Fruit fly (Drosophila melanogaster) whole organism, pupa: ENCODE data around the gene CG15283.

Experiments
- CG10348 ChIP-seq: fragments of 200-800 bp; sonication (Bioruptor generic); IDR thresholded peaks from 2 replicates; pipeline ENCODE4 v1.3.6; 2022; ENCODE audit warnings: missing biosample characterization, missing genetic modification characterization
- CG12605 ChIP-seq: fragments of 200-800 bp; sonication (Bioruptor generic); IDR thresholded peaks from 2 replicates; pipeline ENCODE4 v1.3.6; 2022; ENCODE audit warnings: missing biosample characterization, missing genetic modification characterization
- CG13204 ChIP-seq: fragments of 200-800 bp; sonication (Bioruptor generic); optimal IDR thresholded peaks from 2 replicates; lab custom pipeline; 2018; ENCODE audit warnings: missing biosample characterization, mild to moderate bottlenecking, missing genetic modification characterization, moderate library complexity
- CG14655 ChIP-seq: fragments of 200-800 bp; sonication (Bioruptor generic); optimal IDR thresholded peaks from 3 replicates; lab custom pipeline; 2017; ENCODE audit warnings: mild to moderate bottlenecking, missing biosample characterization, missing genetic modification reagents, missing genetic modification characterization
- CG15710 ChIP-seq: fragments of 200-800 bp; sonication (Bioruptor generic); optimal IDR thresholded peaks from 2 replicates; lab custom pipeline; 2018; ENCODE audit warnings: missing biosample characterization, mild to moderate bottlenecking, missing genetic modification characterization, moderate library complexity
- CG17806 ChIP-seq: fragments of 200-800 bp; sonication (Bioruptor generic); optimal IDR thresholded peaks from 2 replicates; lab custom pipeline; 2018; ENCODE audit warnings: missing biosample characterization, mild to moderate bottlenecking, missing genetic modification characterization, moderate library complexity
- CG32121 ChIP-seq: fragments of 200-800 bp; sonication (Bioruptor generic); IDR thresholded peaks from 2 replicates; pipeline ENCODE4 v1.3.6; 2022; ENCODE audit warnings: missing biosample characterization, missing genetic modification characterization
- CG34367 ChIP-seq: fragments of 200-800 bp; sonication (Bioruptor generic); optimal IDR thresholded peaks from 2 replicates; lab custom pipeline; 2018; ENCODE audit warnings: missing biosample characterization, mild to moderate bottlenecking, missing genetic modification characterization
- CG4496 ChIP-seq: fragments of 200-800 bp; sonication (Bioruptor generic); IDR thresholded peaks from 3 replicates; pipeline ENCODE4 v1.3.6; 2022; ENCODE audit warnings: missing biosample characterization, missing genetic modification characterization
- CG8159 ChIP-seq: fragments of 200-800 bp; sonication (Bioruptor generic); optimal IDR thresholded peaks from 3 replicates; lab custom pipeline; 2018; ENCODE audit warnings: missing biosample characterization, mild to moderate bottlenecking, missing genetic modification characterization, moderate library complexity
- CG8301 ChIP-seq: fragments of 200-800 bp; sonication (Bioruptor generic); optimal IDR thresholded peaks from 2 replicates; lab custom pipeline; 2018; ENCODE audit warnings: missing biosample characterization, mild to moderate bottlenecking, missing genetic modification characterization
- CG9948 ChIP-seq: fragments of 200-800 bp; sonication (Bioruptor generic); optimal IDR thresholded peaks from 2 replicates; lab custom pipeline; 2018; ENCODE audit warnings: missing biosample characterization, mild to moderate bottlenecking, missing genetic modification characterization, moderate library complexity
- D1 ChIP-seq: fragments of 200-800 bp; sonication (Bioruptor generic); optimal IDR thresholded peaks from 2 replicates; lab custom pipeline; 2018; ENCODE audit warnings: missing biosample characterization, mild to moderate bottlenecking, missing genetic modification characterization, moderate library complexity
- EcR ChIP-seq: fragments of 200-800 bp; sonication (Bioruptor generic); optimal IDR thresholded peaks from 3 replicates; lab custom pipeline; 2019; ENCODE audit warnings: missing biosample characterization, missing genetic modification characterization, mild to moderate bottlenecking, moderate library complexity, missing genetic modification reagents
- Ets98B ChIP-seq: fragments of 200-800 bp; sonication (Bioruptor generic); IDR thresholded peaks from 2 replicates; pipeline ENCODE4 v1.3.6; 2022; ENCODE audit warnings: missing biosample characterization, missing genetic modification characterization
- Pif1A ChIP-seq: fragments of 200-800 bp; sonication (Bioruptor generic); optimal IDR thresholded peaks from 3 replicates; lab custom pipeline; 2016; ENCODE audit warnings: missing biosample characterization, missing genetic modification characterization
- Pif1B ChIP-seq: fragments of 200-800 bp; sonication (Bioruptor generic); optimal IDR thresholded peaks from 3 replicates; lab custom pipeline; 2016; ENCODE audit warnings: missing biosample characterization, missing genetic modification characterization
- Snoo ChIP-seq: fragments of 200-800 bp; sonication (Bioruptor generic); optimal IDR thresholded peaks from 3 replicates; lab custom pipeline; 2017; ENCODE audit warnings: missing biosample characterization, mild to moderate bottlenecking, missing genetic modification characterization, inconsistent platforms
- fd96Ca ChIP-seq: fragments of 200-800 bp; sonication (Bioruptor generic); IDR thresholded peaks from 3 replicates; pipeline ENCODE4 v1.3.6; 2022; ENCODE audit warnings: missing biosample characterization, missing genetic modification characterization
- gl ChIP-seq: fragments of 200-800 bp; sonication (Bioruptor generic); optimal IDR thresholded peaks from 2 replicates; lab custom pipeline; 2018; ENCODE audit warnings: missing biosample characterization, mild to moderate bottlenecking, missing genetic modification characterization
- rn ChIP-seq: fragments of 200-800 bp; sonication (Bioruptor generic); IDR thresholded peaks from 2 replicates; pipeline ENCODE4 v1.3.6; 2022; ENCODE audit warnings: missing biosample characterization, missing genetic modification characterization

CG15283 gene

DNA sequence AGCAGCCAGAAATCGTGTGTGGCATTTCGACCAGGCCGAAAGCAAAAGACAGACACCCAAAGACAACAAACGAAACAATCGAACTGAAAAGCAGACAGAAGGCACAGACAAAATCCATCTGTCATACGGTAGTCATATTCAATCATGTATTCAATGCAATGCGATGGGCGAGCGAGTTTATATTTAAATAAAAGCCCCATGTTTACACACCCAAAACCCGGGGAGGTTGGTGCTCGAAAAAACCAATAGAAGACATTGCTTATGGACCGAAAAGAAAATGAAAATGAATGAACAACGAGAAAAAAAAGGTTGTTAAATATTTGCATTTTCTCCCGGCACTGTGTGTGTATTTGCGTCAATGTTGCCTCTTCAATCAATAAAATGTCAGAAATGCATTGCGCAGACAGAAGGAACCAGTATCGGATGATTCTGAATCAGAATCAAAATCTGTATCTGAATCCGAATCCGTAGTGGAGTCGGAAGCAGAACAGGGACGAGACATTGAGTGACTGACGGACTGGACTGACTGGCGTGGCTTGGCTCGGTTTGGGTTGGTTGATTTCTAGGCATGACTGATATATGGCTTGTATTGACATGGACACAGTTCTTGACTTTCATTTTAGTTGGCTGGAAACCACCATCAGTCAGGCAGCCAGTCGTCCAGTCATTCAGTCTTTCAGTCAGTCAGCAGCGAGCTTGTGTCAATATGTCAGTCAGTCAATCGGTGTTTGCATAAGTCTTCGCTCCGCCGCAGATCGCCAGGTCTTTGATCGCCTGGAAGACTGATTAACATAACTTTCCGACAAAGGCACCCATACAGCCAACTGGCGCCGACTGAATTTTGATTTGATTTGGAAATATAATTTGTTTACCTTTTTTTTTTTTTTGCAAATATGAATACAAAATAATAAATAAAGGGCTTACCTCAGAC is 18.0 kb downstream of the CG15283 start:
- TF ChIP-seq EcR (GFP tag; lab: Kevin White, UChicago): no peak
- no peak for TF ChIP-seq CG14655
- no peak for TF ChIP-seq CG10348 (GFP tag; lab: Robert Waterston, UW)
- TF ChIP-seq CG12605 (GFP tag; lab: Robert Waterston, UW): no peak
- TF ChIP-seq CG13204: no peak
- no peak for TF ChIP-seq fd96Ca
- no peak for TF ChIP-seq Snoo (tag; lab: Kevin White, UChicago)
- no peak for TF ChIP-seq CG32121 (GFP tag; lab: Robert Waterston, UW)
- TF ChIP-seq Pif1A (GFP tag; lab: Kevin White, UChicago): no peak
- TF ChIP-seq CG17806 (tag; lab: Kevin White, UChicago): no peak
- no peak for TF ChIP-seq rn
- no peak for TF ChIP-seq D1 (tag; lab: Kevin White, UChicago)
- no peak for TF ChIP-seq CG4496 (GFP tag; lab: Robert Waterston, UW)
- TF ChIP-seq Pif1B (GFP tag; lab: Kevin White, UChicago): no peak
- no peak for TF ChIP-seq gl (tag; lab: Kevin White, UChicago)
- no peak for TF ChIP-seq CG9948 (tag; lab: Kevin White, UChicago)
- no peak for TF ChIP-seq CG34367 (tag; lab: Kevin White, UChicago)
- TF ChIP-seq, all 21 proteins: peak for 0

dm6 chr2L:14431421-14431820 is 19.3 kb downstream of the CG15283 start:
- TF ChIP-seq CG10348 (GFP tag; lab: Robert Waterston, UW): no peak
- TF ChIP-seq CG32121 (GFP tag; lab: Robert Waterston, UW): no peak
- TF ChIP-seq CG9948 (tag; lab: Kevin White, UChicago): no peak
- TF ChIP-seq CG17806 (tag; lab: Kevin White, UChicago): no peak
- no peak for TF ChIP-seq rn
- no peak for TF ChIP-seq fd96Ca
- TF ChIP-seq CG13204: no peak
- no peak for TF ChIP-seq Pif1B (GFP tag; lab: Kevin White, UChicago)
- TF ChIP-seq CG8159 (tag; lab: Kevin White, UChicago): no peak
- TF ChIP-seq Snoo (tag; lab: Kevin White, UChicago): no peak
- TF ChIP-seq gl (tag; lab: Kevin White, UChicago): no peak
- no peak for TF ChIP-seq Pif1A (GFP tag; lab: Kevin White, UChicago)
- no peak for TF ChIP-seq CG12605 (GFP tag; lab: Robert Waterston, UW)
- TF ChIP-seq, all 21 proteins: peak for 0

DNA sequence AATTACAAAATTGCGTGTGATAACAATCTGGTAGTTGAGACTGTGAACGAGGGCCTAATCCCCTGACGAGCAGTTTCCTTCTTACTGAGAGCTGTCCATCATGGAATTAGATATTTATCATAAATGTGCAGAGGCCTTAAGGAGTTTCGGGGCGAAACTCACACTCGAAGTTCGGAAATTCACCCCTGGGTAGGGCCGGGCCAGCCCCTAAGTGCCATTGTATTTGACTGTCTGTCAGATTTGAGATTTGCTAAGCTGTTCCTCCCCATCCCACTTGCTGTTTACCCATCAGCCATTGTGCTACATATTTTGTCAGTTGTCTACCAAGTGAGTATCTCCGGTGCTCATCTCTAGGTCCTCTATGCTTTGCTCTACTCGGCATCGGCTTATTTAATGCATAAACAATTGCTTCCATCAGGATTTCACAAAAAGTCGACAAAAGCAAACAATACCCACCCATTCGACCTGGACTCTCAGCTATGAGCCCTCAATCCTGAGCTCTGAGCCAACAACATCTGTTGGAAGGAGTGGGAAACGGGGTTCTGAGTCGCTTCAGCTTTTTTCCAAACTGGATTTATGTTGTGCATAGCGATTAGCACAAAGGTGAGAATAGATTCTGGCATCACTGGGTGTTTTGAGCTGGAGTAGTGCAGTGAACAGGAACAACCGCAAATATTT is 20.4 kb downstream of the CG15283 start:
- TF ChIP-seq CG12605 (GFP tag; lab: Robert Waterston, UW) (no peak), CG13204 (no peak), Pif1B (GFP tag; lab: Kevin White, UChicago) (no peak), D1 (tag; lab: Kevin White, UChicago) (no peak), gl (tag; lab: Kevin White, UChicago) (no peak), CG8159 (tag; lab: Kevin White, UChicago) (no peak), CG32121 (GFP tag; lab: Robert Waterston, UW) (no peak), CG15710 (tag; lab: Kevin White, UChicago) (no peak), Pif1A (GFP tag; lab: Kevin White, UChicago) (no peak), Ets98B (no peak), CG8301 (tag; lab: Kevin White, UChicago) (no peak)

DNA sequence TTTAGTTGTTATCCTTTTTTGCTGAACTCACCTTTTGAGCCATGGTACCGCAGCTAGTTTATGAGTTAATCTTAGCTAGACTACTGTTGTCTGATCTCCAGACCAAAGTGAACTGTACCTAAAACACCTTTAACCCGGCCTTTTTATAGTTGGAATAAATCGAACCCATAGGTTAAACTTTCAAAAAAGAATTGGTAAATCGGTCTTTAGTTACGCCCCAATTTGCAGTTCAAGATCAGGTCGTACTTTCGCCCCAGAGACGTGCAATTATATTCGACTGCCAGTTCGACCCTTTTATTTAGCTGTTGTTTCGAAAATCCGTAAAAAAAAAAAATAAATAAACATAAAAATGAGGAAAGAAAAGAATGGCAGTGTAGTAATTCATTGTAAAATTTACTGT is 25.6 kb downstream of the CG15283 start, which contains the start of gene Cpr35B:
TSS of gene Cpr35B (minus strand) at position 101 of the 400 bp plus-strand sequence.
- no peak for TF ChIP-seq Pif1B (GFP tag; lab: Kevin White, UChicago)
- TF ChIP-seq CG8301 (tag; lab: Kevin White, UChicago): no peak
- no peak for TF ChIP-seq CG12605 (GFP tag; lab: Robert Waterston, UW)

DNA sequence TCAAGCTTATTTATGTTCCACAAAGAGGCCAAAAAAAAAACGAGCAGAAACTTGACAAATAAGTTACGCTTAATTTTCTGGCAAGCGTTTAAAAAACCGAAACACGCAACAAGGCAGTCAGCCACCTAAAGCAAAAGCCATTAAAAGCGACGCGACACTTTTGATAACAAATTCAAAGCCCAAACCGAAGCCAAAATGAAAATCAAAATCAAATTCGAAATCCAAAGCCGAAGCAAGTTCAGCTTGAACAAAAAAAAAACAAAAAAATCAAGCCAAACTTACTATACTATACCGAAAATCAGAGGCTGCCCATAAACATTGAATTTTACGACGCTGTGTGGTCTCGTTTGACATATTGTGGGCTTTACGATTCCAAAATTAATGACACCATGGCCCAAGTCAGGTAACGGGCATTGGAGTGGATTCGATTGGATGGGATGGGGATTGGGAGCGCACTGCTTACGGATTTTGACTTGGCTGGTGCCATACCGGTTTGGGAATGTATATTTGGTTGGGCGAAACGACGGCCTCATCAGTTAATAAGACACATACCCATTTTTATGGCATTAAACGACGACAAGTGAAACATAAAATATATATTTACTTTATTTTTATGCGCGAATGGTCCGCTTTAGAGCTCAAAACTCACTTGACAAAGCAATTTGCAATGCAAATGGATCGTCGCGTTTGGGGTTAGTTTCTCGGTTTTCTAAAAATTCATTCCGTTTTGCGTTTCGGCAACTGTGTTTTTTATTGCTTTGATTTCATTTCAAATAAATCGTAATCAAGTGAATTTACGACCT is 28.5 kb downstream of the CG15283 start:
- TF ChIP-seq D1 (tag; lab: Kevin White, UChicago): no peak
- TF ChIP-seq CG14655: no peak
- TF ChIP-seq CG32121 (GFP tag; lab: Robert Waterston, UW): no peak
- TF ChIP-seq CG4496 (GFP tag; lab: Robert Waterston, UW): no peak
- TF ChIP-seq CG15710 (tag; lab: Kevin White, UChicago): no peak
- TF ChIP-seq Pif1A (GFP tag; lab: Kevin White, UChicago): no peak
- TF ChIP-seq rn: no peak
- TF ChIP-seq Ets98B: no peak
- no peak for TF ChIP-seq gl (tag; lab: Kevin White, UChicago)
- TF ChIP-seq CG9948 (tag; lab: Kevin White, UChicago): no peak
- TF ChIP-seq CG8159 (tag; lab: Kevin White, UChicago): no peak
